Fruit fly (Drosophila melanogaster) Kc167 (cell line): Measurements from ENCODE around the gene crol.

ENCODE experiments used
- Sin3A ChIP-seq: fragments of >200 bp; optimal IDR thresholded peaks from 2 replicates; lab custom pipeline; 2018; ENCODE audit warnings: missing external identifiers
- h ChIP-seq: fragments of >200 bp; optimal IDR thresholded peaks from 3 replicates; lab custom pipeline; 2018; ENCODE audit warnings: missing external identifiers
- insv ChIP-seq: fragments of >200 bp; optimal IDR thresholded peaks from 3 replicates; lab custom pipeline; 2018; ENCODE audit warnings: missing external identifiers
- psq ChIP-seq: fragments of >200 bp; optimal IDR thresholded peaks from 2 replicates; lab custom pipeline; 2017; ENCODE audit warnings: missing external identifiers
- ttk ChIP-seq: sonication (Bioruptor generic); optimal IDR thresholded peaks from 2 replicates; lab custom pipeline; 2017; ENCODE audit warnings: missing external identifiers

DNA sequence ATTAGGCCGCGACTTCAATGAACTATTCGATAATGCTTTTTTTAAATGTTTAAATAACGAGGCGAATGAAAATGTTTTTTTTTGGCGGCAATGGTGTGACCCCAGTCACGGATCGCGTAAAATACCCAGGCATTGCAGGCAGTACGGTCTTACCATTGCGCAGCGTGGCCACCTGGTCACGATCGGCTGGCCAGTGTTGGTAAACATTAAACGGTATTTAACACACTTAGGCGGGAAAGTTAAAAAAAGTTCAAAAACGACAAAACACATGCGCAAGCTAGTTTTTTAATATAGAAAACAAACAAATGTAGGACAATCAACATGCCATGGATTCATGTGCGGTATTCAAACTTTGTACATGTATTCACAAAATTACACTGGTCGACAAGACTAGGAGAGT lies 20.0 kb upstream of the crol start, which contains the start of gene esc:
- TF ChIP-seq psq (lab: Kevin White, UChicago) (no peak), insv (lab: Kevin White, UChicago) (no peak), ttk (lab: Kevin White, UChicago) (no peak), Sin3A (no peak), h (lab: Kevin White, UChicago) (no peak)
